Fruit fly (Drosophila melanogaster) whole organism, embryonic: ENCODE data around the gene Muc18B.

Source experiments
- Blimp-1 ChIP-seq: fragments of 200-800 bp; sonication (Bioruptor generic); optimal IDR thresholded peaks from 3 replicates; lab custom pipeline; 2018; ENCODE audit warnings: missing biosample characterization, missing genetic modification characterization, mild to moderate bottlenecking, moderate library complexity, missing genetic modification reagents
- CG10267 ChIP-seq: fragments of 200-800 bp; sonication (Bioruptor generic); optimal IDR thresholded peaks from 2 replicates; lab custom pipeline; 2018; ENCODE audit warnings: missing biosample characterization, mild to moderate bottlenecking, missing genetic modification characterization, moderate library complexity
- CG10959 ChIP-seq: fragments of 200-800 bp; sonication (Bioruptor generic); IDR thresholded peaks from 2 replicates; pipeline ENCODE4 v1.3.6; 2022; ENCODE audit warnings: missing biosample characterization, missing genetic modification characterization
- CG10979 ChIP-seq: fragments of 200-800 bp; sonication (Bioruptor generic); optimal IDR thresholded peaks from 2 replicates; lab custom pipeline; 2018; ENCODE audit warnings: missing biosample characterization, mild to moderate bottlenecking, missing genetic modification characterization, moderate library complexity
- CG11695 ChIP-seq: fragments of 200-800 bp; sonication (Bioruptor generic); IDR thresholded peaks from 3 replicates; pipeline ENCODE4 v1.3.6; 2022; ENCODE audit warnings: missing biosample characterization, missing genetic modification characterization
- CG11696 ChIP-seq: fragments of 200-800 bp; sonication (Bioruptor generic); IDR thresholded peaks from 2 replicates; pipeline ENCODE4 v1.3.6; 2022; ENCODE audit warnings: missing biosample characterization, missing genetic modification characterization
- CG14965 ChIP-seq: fragments of 200-800 bp; sonication (Bioruptor generic); optimal IDR thresholded peaks from 2 replicates; lab custom pipeline; 2016; ENCODE audit warnings: missing biosample characterization, missing genetic modification characterization, borderline replicate concordance
- CG17361 ChIP-seq: fragments of 200-800 bp; sonication (Bioruptor generic); IDR thresholded peaks from 3 replicates; pipeline ENCODE4 v1.3.6; 2022; ENCODE audit warnings: missing biosample characterization, missing genetic modification characterization
- CG17802 ChIP-seq: fragments of 200-800 bp; sonication (Bioruptor generic); optimal IDR thresholded peaks from 2 replicates; lab custom pipeline; 2018; ENCODE audit warnings: missing biosample characterization, mild to moderate bottlenecking, missing genetic modification characterization, moderate library complexity
- CG17829 ChIP-seq: fragments of 200-800 bp; optimal IDR thresholded peaks from 2 replicates; lab custom pipeline; 2019; ENCODE audit warnings: missing biosample characterization, mild to moderate bottlenecking, missing genetic modification characterization, moderate library complexity
- CG18262 ChIP-seq: fragments of 200-800 bp; optimal IDR thresholded peaks from 3 replicates; lab custom pipeline; 2019; ENCODE audit warnings: missing biosample characterization, mild to moderate bottlenecking, missing genetic modification characterization, moderate library complexity
- CG1832 ChIP-seq: fragments of 200-800 bp; sonication (Bioruptor generic); optimal IDR thresholded peaks from 2 replicates; lab custom pipeline; 2017; ENCODE audit warnings: missing biosample characterization, mild to moderate bottlenecking, missing genetic modification characterization, inconsistent platforms
- CG2116 ChIP-seq: fragments of 200-800 bp; sonication (Bioruptor generic); optimal IDR thresholded peaks from 3 replicates; lab custom pipeline; 2018; ENCODE audit warnings: missing biosample characterization, mild to moderate bottlenecking, missing genetic modification characterization
- CG2199 ChIP-seq: fragments of 200-800 bp; sonication (Bioruptor generic); IDR thresholded peaks from 3 replicates; pipeline ENCODE4 v1.3.6; 2022; ENCODE audit warnings: missing biosample characterization, missing genetic modification characterization
- CG32772 ChIP-seq: fragments of 200-800 bp; sonication (Bioruptor generic); IDR thresholded peaks from 2 replicates; pipeline ENCODE4 v1.3.6; 2022; ENCODE audit warnings: missing biosample characterization, missing genetic modification characterization
- CG34422 ChIP-seq: fragments of 200-800 bp; sonication (Bioruptor generic); IDR thresholded peaks from 3 replicates; pipeline ENCODE4 v1.3.6; 2022; ENCODE audit warnings: missing biosample characterization, missing genetic modification characterization
- CG6765 ChIP-seq: fragments of 200-800 bp; sonication (Bioruptor generic); optimal IDR thresholded peaks from 3 replicates; lab custom pipeline; 2017; ENCODE audit warnings: missing biosample characterization, mild to moderate bottlenecking, missing genetic modification characterization
- CG7556 ChIP-seq: fragments of 200-800 bp; sonication (Bioruptor generic); optimal IDR thresholded peaks from 2 replicates; lab custom pipeline; 2017; ENCODE audit warnings: missing biosample characterization, mild to moderate bottlenecking, missing genetic modification characterization
- CG7987 ChIP-seq: fragments of 200-800 bp; sonication (Bioruptor generic); optimal IDR thresholded peaks from 2 replicates; lab custom pipeline; 2018; ENCODE audit warnings: missing biosample characterization, mild to moderate bottlenecking, missing genetic modification characterization, moderate library complexity
- CG8281 ChIP-seq: fragments of 200-800 bp; sonication (Bioruptor generic); optimal IDR thresholded peaks from 2 replicates; lab custom pipeline; 2018; ENCODE audit warnings: missing biosample characterization, mild to moderate bottlenecking, missing genetic modification characterization, moderate library complexity
- CG8765 ChIP-seq: fragments of 200-800 bp; sonication (Bioruptor generic); IDR thresholded peaks from 2 replicates; pipeline ENCODE4 v1.3.6; 2022; ENCODE audit warnings: missing biosample characterization, missing genetic modification characterization
- D19B ChIP-seq: fragments of 200-800 bp; sonication (Bioruptor generic); optimal IDR thresholded peaks from 2 replicates; lab custom pipeline; 2017; ENCODE audit warnings: missing biosample characterization, mild to moderate bottlenecking, missing genetic modification characterization
- Dfd ChIP-seq, 2 experiments: fragments of >200 bp; optimal IDR thresholded peaks; 2 replicates each; lab custom pipeline; 2017; ENCODE audit warnings: missing biosample characterization in 2 of 2, missing genetic modification characterization in 2 of 2
- E2f1 ChIP-seq: fragments of 200-800 bp; sonication (Bioruptor generic); IDR thresholded peaks from 2 replicates; pipeline ENCODE4 v1.3.6; 2022; ENCODE audit warnings: missing biosample characterization, missing genetic modification characterization
- Fer3 ChIP-seq: fragments of 200-800 bp; sonication (Bioruptor generic); optimal IDR thresholded peaks from 2 replicates; lab custom pipeline; 2018; ENCODE audit warnings: missing biosample characterization, mild to moderate bottlenecking, missing genetic modification characterization, moderate library complexity
- Med ChIP-seq: fragments of 200-800 bp; sonication (Bioruptor generic); peaks from one replicate; lab custom pipeline; 2016; ENCODE audit warnings: missing biosample characterization, missing genetic modification characterization, mild to moderate bottlenecking, inconsistent platforms, moderate library complexity
- NC2β ChIP-seq: fragments of 200-800 bp; sonication (Bioruptor generic); optimal IDR thresholded peaks from 2 replicates; lab custom pipeline; 2016; ENCODE audit warnings: missing biosample characterization, missing genetic modification characterization
- Nf-YC ChIP-seq: fragments of 200-800 bp; optimal IDR thresholded peaks from 3 replicates; lab custom pipeline; 2019; ENCODE audit warnings: missing biosample characterization, mild to moderate bottlenecking, missing genetic modification characterization, moderate library complexity
- Spps ChIP-seq: fragments of 200-800 bp; sonication (Bioruptor generic); optimal IDR thresholded peaks from 2 replicates; lab custom pipeline; 2018; ENCODE audit warnings: missing biosample characterization, mild to moderate bottlenecking, missing genetic modification characterization
- Trl ChIP-seq, 3 experiments: fragments of >200 bp in 2 of 3; fragments of 200-800 bp in 1 of 3; sonication (Bioruptor generic) in 1 of 3; optimal IDR thresholded peaks; 2 replicates in 1 of 3; 3 replicates in 2 of 3; lab custom pipeline; 2016 to 2017; ENCODE audit warnings: missing biosample characterization in 1 of 3, missing genetic modification characterization in 1 of 3
- chn ChIP-seq: fragments of 200-800 bp; sonication (Bioruptor generic); optimal IDR thresholded peaks from 2 replicates; lab custom pipeline; 2016; ENCODE audit warnings: missing biosample characterization, missing genetic modification characterization
- dmrt99B ChIP-seq: fragments of 200-800 bp; sonication (Bioruptor generic); optimal IDR thresholded peaks from 2 replicates; lab custom pipeline; 2018; ENCODE audit warnings: missing biosample characterization, mild to moderate bottlenecking, missing genetic modification characterization, moderate library complexity
- gem ChIP-seq: fragments of 200-800 bp; sonication (Bioruptor generic); optimal IDR thresholded peaks from 2 replicates; lab custom pipeline; 2019; ENCODE audit warnings: missing biosample characterization, mild to moderate bottlenecking, missing genetic modification characterization, moderate library complexity
- hth ChIP-seq: fragments of >200 bp; optimal IDR thresholded peaks from 2 replicates; lab custom pipeline; 2017; ENCODE audit warnings: inconsistent platforms
- lola ChIP-seq, 3 experiments: fragments of >200 bp in 2 of 3; fragments of 200-800 bp in 1 of 3; sonication (Bioruptor generic) in 1 of 3; optimal IDR thresholded peaks; 2 replicates each; lab custom pipeline; 2017 to 2019; ENCODE audit warnings: missing biosample characterization in 3 of 3, missing genetic modification characterization in 3 of 3, mild to moderate bottlenecking in 1 of 3, moderate library complexity in 1 of 3
- mirr ChIP-seq: fragments of 200-800 bp; sonication (Bioruptor generic); optimal IDR thresholded peaks from 3 replicates; lab custom pipeline; 2018; ENCODE audit warnings: missing biosample characterization, mild to moderate bottlenecking, missing genetic modification characterization
- nmo ChIP-seq: fragments of 200-800 bp; sonication (Bioruptor generic); optimal IDR thresholded peaks from 2 replicates; lab custom pipeline; 2018; ENCODE audit warnings: missing biosample characterization, mild to moderate bottlenecking, missing genetic modification characterization, moderate library complexity
- onecut ChIP-seq: fragments of 200-800 bp; sonication (Bioruptor generic); IDR thresholded peaks from 2 replicates; pipeline ENCODE4 v1.3.6; 2022; ENCODE audit warnings: missing biosample characterization, missing genetic modification characterization
- pan ChIP-seq, 4 experiments: fragments of >200 bp in 3 of 4; fragments of 200-800 bp in 1 of 4; sonication (Bioruptor generic) in 1 of 4; optimal IDR thresholded peaks in 3 of 4; IDR thresholded peaks in 1 of 4; 2 replicates each; pipeline versions ENCODE4 v1.3.6 to Lab custom; 2017 to 2022; ENCODE audit warnings: missing biosample characterization in 2 of 4, missing genetic modification characterization in 2 of 4, mixed read lengths in 1 of 4
- pho ChIP-seq: fragments of 200-800 bp; sonication (Bioruptor generic); optimal IDR thresholded peaks from 2 replicates; lab custom pipeline; 2016; ENCODE audit warnings: missing biosample characterization, missing genetic modification characterization
- ro ChIP-seq: fragments of 200-800 bp; sonication (Bioruptor generic); IDR thresholded peaks from 2 replicates; pipeline ENCODE4 v1.3.6; 2022; ENCODE audit warnings: missing biosample characterization, missing genetic modification characterization
- row ChIP-seq: fragments of 200-800 bp; sonication (Bioruptor generic); IDR thresholded peaks from 3 replicates; pipeline ENCODE4 v1.3.6; 2022; ENCODE audit warnings: missing biosample characterization, missing genetic modification characterization
- scrt ChIP-seq: fragments of 200-800 bp; sonication (Bioruptor generic); optimal IDR thresholded peaks from 2 replicates; lab custom pipeline; 2018; ENCODE audit warnings: missing biosample characterization, mild to moderate bottlenecking, missing genetic modification characterization, moderate library complexity
- tap ChIP-seq: fragments of 200-800 bp; optimal IDR thresholded peaks from 3 replicates; lab custom pipeline; 2019; ENCODE audit warnings: missing biosample characterization, mild to moderate bottlenecking, missing genetic modification characterization, moderate library complexity
- tll ChIP-seq, 2 experiments: fragments of 200-800 bp in 1 of 2; fragments of >200 bp in 1 of 2; sonication (Bioruptor generic) in 1 of 2; optimal IDR thresholded peaks; 2 replicates each; lab custom pipeline; 2017 to 2019; ENCODE audit warnings: missing biosample characterization in 2 of 2, missing genetic modification characterization in 2 of 2, mild to moderate bottlenecking in 1 of 2, moderate library complexity in 1 of 2
- tna ChIP-seq: fragments of 200-800 bp; sonication (Bioruptor generic); IDR thresholded peaks from 2 replicates; pipeline ENCODE4 v1.3.6; 2022; ENCODE audit warnings: missing biosample characterization, missing genetic modification characterization; ENCODE audit not compliant: partially characterized antibody
- ttk ChIP-seq: fragments of 200-800 bp; sonication (Bioruptor generic); IDR thresholded peaks from 2 replicates; pipeline ENCODE4 v2.1.2; 2022; ENCODE audit warnings: missing biosample characterization, missing genetic modification characterization
- vvl ChIP-seq: fragments of 200-800 bp; sonication (Bioruptor generic); IDR thresholded peaks from 2 replicates; pipeline ENCODE4 v1.3.6; 2022; ENCODE audit warnings: missing biosample characterization, missing genetic modification characterization
- zfh1 ChIP-seq: fragments of 200-800 bp; sonication (Bioruptor generic); IDR thresholded peaks from 3 replicates; pipeline ENCODE4 v1.3.6; 2022; ENCODE audit warnings: missing biosample characterization, missing genetic modification characterization

The Muc18B gene

dm6 chrX:19179696-19180255 lies 35.5 kb upstream of the Muc18B start, which contains the start of the genes CG7556 and CG7453 (continued):
- peak; percentile 86 for TF ChIP-seq CG2116 (GFP tag; lab: Kevin White, UChicago)
- no peak for TF ChIP-seq ttk (GFP tag; lab: Robert Waterston, UW)
- no peak for TF ChIP-seq CG7987 (GFP tag; lab: Kevin White, UChicago)
- peak; percentile 28 for TF ChIP-seq scrt (GFP tag; lab: Kevin White, UChicago)
- peak; percentile 26 for TF ChIP-seq CG17802 (tag; lab: Kevin White, UChicago)
- peak; percentile 51; the same call in 1 of the 2 replicates for TF ChIP-seq E2f1
- TF ChIP-seq tap (tag; lab: Kevin White, UChicago) = peak; percentile 22
- peak; percentile 65 for TF ChIP-seq vvl (GFP tag; lab: Robert Waterston, UW)
- no peak for TF ChIP-seq CG6765 (GFP tag; lab: Kevin White, UChicago)
- no peak for TF ChIP-seq CG1832 (GFP tag; lab: Kevin White, UChicago)
- peak; percentile 72 for TF ChIP-seq chn
- TF ChIP-seq CG8765 (GFP tag; lab: Robert Waterston, UW) = no peak
- TF ChIP-seq CG34422 (GFP tag; lab: Robert Waterston, UW) = peak; percentile 43; the same call in 1 of the 3 replicates
- no peak for TF ChIP-seq CG8281 (tag; lab: Kevin White, UChicago)
- 0 out of 3 replicates have a peak, but pooled peaks have one; percentile 28 for TF ChIP-seq zfh1 (GFP tag; lab: Robert Waterston, UW)
- 0 out of 2 replicates have a peak, but pooled peaks have one; percentile 9 for TF ChIP-seq onecut (GFP tag; lab: Robert Waterston, UW)
- no peak for TF ChIP-seq mirr (GFP tag; lab: Kevin White, UChicago)
- TF ChIP-seq hth = no peak
- TF ChIP-seq Trl (optimal IDR thresholded peaks at IDR 0.05; lab: Kevin White, UChicago) = no peak
- TF ChIP-seq Trl (GFP tag; optimal IDR thresholded peaks at IDR 0.05; lab: Kevin White, UChicago) = peak; percentile 62
- TF ChIP-seq Spps (tag; lab: Kevin White, UChicago) = peak; percentile 19
- TF ChIP-seq nmo (GFP tag; lab: Kevin White, UChicago) = peak; percentile 80
- TF ChIP-seq Dfd (GFP tag; optimal IDR thresholded peaks at IDR 0.05; lab: Kevin White, UChicago) = no peak
- no peak for TF ChIP-seq tna (GFP tag; lab: Robert Waterston, UW)
- TF ChIP-seq CG32772 (GFP tag; lab: Robert Waterston, UW) = peak; percentile 47; the same call in 1 of the 2 replicates
- peak; percentile 42 for TF ChIP-seq NC2β (GFP tag; lab: Kevin White, UChicago)
- peak; percentile 70 for TF ChIP-seq Nf-YC (tag; lab: Kevin White, UChicago)
- TF ChIP-seq Fer3 (tag; lab: Kevin White, UChicago) = peak; percentile 54
- no peak for TF ChIP-seq CG11696 (GFP tag; lab: Robert Waterston, UW)
- TF ChIP-seq pho = peak; percentile 79
- no peak for TF ChIP-seq CG10959 (GFP tag; lab: Robert Waterston, UW)
- TF ChIP-seq CG11695 (GFP tag; lab: Robert Waterston, UW) = peak; percentile 38; the same call in 1 of the 3 replicates
- peak; percentile 62 for TF ChIP-seq dmrt99B
- peak; percentile 61 for TF ChIP-seq Blimp-1
- TF ChIP-seq CG2199 (GFP tag; lab: Robert Waterston, UW) = no peak

- TF ChIP-seq CG10267 (tag; lab: Kevin White, UChicago) (peak; percentile 1), ro (no peak), pan (optimal IDR thresholded peaks at IDR 0.05; lab: Kevin White, UChicago) (peak in 1 of 2 experiments; percentile 33), pan (GFP tag; optimal IDR thresholded peaks at IDR 0.05 in 1 of 2, IDR thresholded peaks at IDR 0.05 in 1 of 2) (peak in 1 of 2 experiments; percentile 9), CG10979 (peak; percentile 11), D19B (peak; percentile 27), CG14965 (no peak), Med (peak; percentile 63), CG17829 (tag; lab: Kevin White, UChicago) (peak; percentile 2), CG17361 (GFP tag; lab: Robert Waterston, UW) (peak; percentile 45; the same call in 1 of the 3 replicates), row (GFP tag; lab: Robert Waterston, UW) (0 out of 3 replicates have a peak, but pooled peaks have one; percentile 37), lola (GFP tag; optimal IDR thresholded peaks at IDR 0.05; lab: Kevin White, UChicago) (peak in 1 of 3 experiments; percentile 17), CG7556 (GFP tag; lab: Kevin White, UChicago) (peak; percentile 17), CG18262 (peak; percentile 44), tll (GFP tag; optimal IDR thresholded peaks at IDR 0.05; lab: Kevin White, UChicago) (no peak), gem (peak; percentile 17)
These were observed 32.2 kb upstream of the Muc18B start, which contains the start of gene CG33253 for dm6 chrX:19183121-19183520. CG33253 (plus strand) TSS chrX:19183421.
